Worm (Caenorhabditis elegans) whole organism, early embryonic: ENCODE data around the gene drap-1.

Source experiments
- F13C5.2 ChIP-seq: sonication (generic microtip); optimal IDR thresholded peaks from 2 replicates; lab custom pipeline; 2017; ENCODE audit warnings: mild to moderate bottlenecking, missing genetic modification characterization, inconsistent platforms, missing compliant biosample characterization
- aly-1 ChIP-seq: sonication (generic microtip); optimal IDR thresholded peaks from 2 replicates; lab custom pipeline; 2016; ENCODE audit warnings: missing genetic modification characterization, missing compliant biosample characterization
- ama-1 ChIP-seq: fragments of 150-350 bp; optimal IDR thresholded peaks from 2 replicates; lab custom pipeline; 2014
- ceh-36 ChIP-seq: sonication (generic microtip); optimal IDR thresholded peaks from 2 replicates; lab custom pipeline; 2016; ENCODE audit warnings: missing genetic modification characterization, inconsistent platforms, missing compliant biosample characterization
- ets-7 ChIP-seq: sonication (generic microtip); optimal IDR thresholded peaks from 2 replicates; lab custom pipeline; 2016; ENCODE audit warnings: missing genotype, missing genetic modification characterization, missing compliant biosample characterization
- flt-1 ChIP-seq: fragments of 200-800 bp; sonication (Bioruptor generic); IDR thresholded peaks from 2 replicates; pipeline ENCODE4 v1.3.6; 2022; ENCODE audit warnings: missing genetic modification characterization, missing compliant biosample characterization
- hnd-1 ChIP-seq: sonication (generic microtip); optimal IDR thresholded peaks from 2 replicates; lab custom pipeline; 2016; ENCODE audit warnings: missing genetic modification characterization, missing compliant biosample characterization
- pes-1 ChIP-seq: fragments of 200-800 bp; sonication (Bioruptor generic); IDR thresholded peaks from 2 replicates; pipeline ENCODE4 v1.3.6; 2022; ENCODE audit warnings: missing genetic modification reagents, missing genetic modification characterization, missing compliant biosample characterization
- scrt-1 ChIP-seq: fragments of 200-800 bp; sonication (Bioruptor generic); IDR thresholded peaks from 2 replicates; pipeline ENCODE4 v1.3.6; 2022; ENCODE audit warnings: missing genetic modification characterization, missing compliant biosample characterization
- tbx-37 ChIP-seq: fragments of 200-800 bp; sonication (Bioruptor generic); conservative IDR thresholded peaks from 2 replicates; pipeline ENCODE4 v1.3.6; 2022; ENCODE audit warnings: missing genetic modification reagents, missing genetic modification characterization, missing compliant biosample characterization

DNA sequence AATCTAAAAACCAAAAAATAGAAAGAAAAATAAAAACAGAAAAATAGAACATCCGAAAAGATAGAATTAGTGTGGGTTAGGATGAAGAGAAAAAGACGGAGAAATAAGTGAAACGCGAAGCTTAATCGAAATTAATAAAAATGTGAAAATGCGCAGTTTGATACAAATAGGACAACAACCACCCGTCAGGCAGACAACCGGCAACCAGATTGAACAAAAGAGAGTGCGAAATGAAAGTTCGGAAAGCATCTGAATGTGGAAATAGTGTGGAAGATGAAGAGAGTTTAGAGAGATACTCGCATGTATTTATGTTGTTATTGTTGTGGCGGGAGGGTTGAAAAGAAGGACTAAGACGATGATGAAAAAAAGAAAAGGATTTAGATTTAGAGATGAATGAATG is 28.5 kb downstream of the drap-1 start:
- no peak for TF ChIP-seq ama-1 (lab: Kevin White, UChicago)
- no peak for TF ChIP-seq flt-1 (GFP tag; lab: Robert Waterston, UW)
- TF ChIP-seq pes-1 (GFP tag; lab: Robert Waterston, UW): no peak
- no peak for TF ChIP-seq aly-1 (tag; lab: Kevin White, UChicago)
- TF ChIP-seq scrt-1: no peak
- TF ChIP-seq ceh-36 (tag; lab: Kevin White, UChicago): no peak
- TF ChIP-seq ets-7 (tag; lab: Kevin White, UChicago): no peak
- no peak for TF ChIP-seq tbx-37
- TF ChIP-seq hnd-1 (tag; lab: Kevin White, UChicago): no peak
- no peak for TF ChIP-seq F13C5.2
